Worm (Caenorhabditis elegans) whole organism, L4 larva: Measurements from ENCODE around the gene C14A6.6.

Source experiments
- Y105C5A.15 ChIP-seq: fragments of 200-800 bp; sonication (Bioruptor generic); IDR thresholded peaks from 2 replicates; pipeline ENCODE4 v1.3.6; 2022; ENCODE audit warnings: missing genetic modification characterization, missing compliant biosample characterization
- ZK546.5 ChIP-seq, 2 experiments: sonication (generic microtip); optimal IDR thresholded peaks; 2 replicates each; lab custom pipeline; 2017; ENCODE audit warnings: missing biosample characterization in 2 of 2, missing genetic modification characterization in 2 of 2
- daf-12 ChIP-seq: fragments of 150-350 bp; optimal IDR thresholded peaks from 2 replicates; lab custom pipeline; 2014; ENCODE audit warnings: missing biosample characterization, missing genetic modification reagents, missing genetic modification characterization
- php-3 ChIP-seq: fragments of 200-800 bp; sonication (Bioruptor generic); IDR thresholded peaks from 2 replicates; pipeline ENCODE4 v1.3.6; 2022; ENCODE audit warnings: missing genetic modification reagents, missing genetic modification characterization, missing compliant biosample characterization
- zag-1 ChIP-seq: fragments of 150-350 bp; optimal IDR thresholded peaks from 2 replicates; lab custom pipeline; 2014; ENCODE audit warnings: missing biosample characterization, missing genetic modification characterization

ce11 chrV:18189181-18189580 is 22.1 kb upstream of the C14A6.6 start, which contains the start of gene clec-246:
- TF ChIP-seq zag-1 (tag; lab: Kevin White, UChicago) = no peak
- TF ChIP-seq Y105C5A.15 (GFP tag; lab: Robert Waterston, UW) = no peak
- no peak for TF ChIP-seq daf-12
- TF ChIP-seq php-3 (GFP tag; lab: Robert Waterston, UW) = no peak
- no peak for TF ChIP-seq ZK546.5 (tag; optimal IDR thresholded peaks at IDR 0.05; lab: Kevin White, UChicago)
